Fruit fly (Drosophila melanogaster) whole organism, prepupa: ENCODE measurements around the gene Snoo.

Source experiments
- Blimp-1 ChIP-seq: fragments of 200-800 bp; sonication (Bioruptor generic); optimal IDR thresholded peaks from 3 replicates; lab custom pipeline; 2017; ENCODE audit warnings: missing biosample characterization, missing genetic modification characterization, mild to moderate bottlenecking, moderate library complexity, missing genetic modification reagents
- CG10631 ChIP-seq: fragments of 200-800 bp; sonication (Bioruptor generic); optimal IDR thresholded peaks from 2 replicates; lab custom pipeline; 2016; ENCODE audit warnings: missing biosample characterization, missing genetic modification characterization
- CG10669 ChIP-seq: fragments of 200-800 bp; sonication (Bioruptor generic); optimal IDR thresholded peaks from 3 replicates; lab custom pipeline; 2018; ENCODE audit warnings: missing biosample characterization, mild to moderate bottlenecking, missing genetic modification characterization, moderate library complexity
- CG11294 ChIP-seq: fragments of 200-800 bp; sonication (Bioruptor generic); IDR thresholded peaks from 2 replicates; pipeline ENCODE4 v1.3.6; 2022; ENCODE audit warnings: missing biosample characterization, missing genetic modification characterization
- CG11762 ChIP-seq: fragments of 200-800 bp; sonication (Bioruptor generic); optimal IDR thresholded peaks from 3 replicates; lab custom pipeline; 2016; ENCODE audit warnings: missing biosample characterization, missing genetic modification characterization; ENCODE audit not compliant: insufficient read depth
- CG15336 ChIP-seq: fragments of 200-800 bp; sonication (Bioruptor generic); IDR thresholded peaks from 2 replicates; pipeline ENCODE4 v1.3.6; 2022; ENCODE audit warnings: missing biosample characterization, missing genetic modification characterization
- CG16779 ChIP-seq: fragments of 200-800 bp; sonication (Bioruptor generic); optimal IDR thresholded peaks from 3 replicates; lab custom pipeline; 2017; ENCODE audit warnings: missing biosample characterization, mild to moderate bottlenecking, missing genetic modification characterization
- CG3032 ChIP-seq: fragments of 200-800 bp; optimal IDR thresholded peaks from 2 replicates; lab custom pipeline; 2019; ENCODE audit warnings: missing biosample characterization, mild to moderate bottlenecking, missing genetic modification characterization, moderate library complexity
- CG31627 ChIP-seq: fragments of 200-800 bp; sonication (Bioruptor generic); optimal IDR thresholded peaks from 3 replicates; lab custom pipeline; 2016; ENCODE audit warnings: missing biosample characterization, missing genetic modification characterization
- CG32006 ChIP-seq: fragments of 200-800 bp; sonication (Bioruptor generic); optimal IDR thresholded peaks from 3 replicates; lab custom pipeline; 2017; ENCODE audit warnings: missing biosample characterization, mild to moderate bottlenecking, missing genetic modification characterization
- CG34406 ChIP-seq: fragments of 200-800 bp; sonication (Bioruptor generic); optimal IDR thresholded peaks from 3 replicates; lab custom pipeline; 2016; ENCODE audit warnings: missing biosample characterization, missing genetic modification characterization
- CG3919 ChIP-seq: fragments of 200-800 bp; sonication (Bioruptor generic); optimal IDR thresholded peaks from 3 replicates; lab custom pipeline; 2016; ENCODE audit warnings: missing biosample characterization, missing genetic modification characterization
- CG4318 ChIP-seq: fragments of 200-800 bp; sonication (Bioruptor generic); optimal IDR thresholded peaks from 3 replicates; lab custom pipeline; 2017; ENCODE audit warnings: missing biosample characterization, mild to moderate bottlenecking, missing genetic modification characterization
- CG6163 ChIP-seq: fragments of 200-800 bp; sonication (Bioruptor generic); IDR thresholded peaks from 3 replicates; pipeline ENCODE4 v1.3.6; 2022; ENCODE audit warnings: missing biosample characterization, missing genetic modification characterization
- CG6276 ChIP-seq: fragments of 200-800 bp; sonication (Bioruptor generic); optimal IDR thresholded peaks from 2 replicates; lab custom pipeline; 2017; ENCODE audit warnings: missing biosample characterization, mild to moderate bottlenecking, missing genetic modification characterization
- CG6792 ChIP-seq: fragments of 200-800 bp; sonication (Bioruptor generic); optimal IDR thresholded peaks from 3 replicates; lab custom pipeline; 2016; ENCODE audit warnings: missing biosample characterization, missing genetic modification characterization
- CG6808 ChIP-seq: fragments of 200-800 bp; sonication (Bioruptor generic); optimal IDR thresholded peaks from 3 replicates; lab custom pipeline; 2017; ENCODE audit warnings: missing biosample characterization, missing genetic modification characterization, mild to moderate bottlenecking, moderate library complexity, missing genetic modification reagents
- CG6854 ChIP-seq: fragments of 200-800 bp; sonication (Bioruptor generic); optimal IDR thresholded peaks from 2 replicates; lab custom pipeline; 2017; ENCODE audit warnings: missing biosample characterization, mild to moderate bottlenecking, missing genetic modification characterization
- CG7368 ChIP-seq: fragments of 200-800 bp; sonication (Bioruptor generic); optimal IDR thresholded peaks from 3 replicates; lab custom pipeline; 2016; ENCODE audit warnings: missing biosample characterization, missing genetic modification characterization
- CG8119 ChIP-seq: fragments of 200-800 bp; sonication (Bioruptor generic); IDR thresholded peaks from 3 replicates; pipeline ENCODE4 v1.3.6; 2022; ENCODE audit warnings: missing biosample characterization, missing genetic modification characterization
- CG8319 ChIP-seq: fragments of 200-800 bp; sonication (Bioruptor generic); optimal IDR thresholded peaks from 3 replicates; lab custom pipeline; 2016; ENCODE audit warnings: missing biosample characterization, missing genetic modification characterization
- CG8632 ChIP-seq: fragments of 200-800 bp; sonication (Bioruptor generic); optimal IDR thresholded peaks from 3 replicates; lab custom pipeline; 2016; ENCODE audit warnings: missing biosample characterization, missing genetic modification characterization
- Eip75B ChIP-seq: fragments of 200-800 bp; sonication (Bioruptor generic); optimal IDR thresholded peaks from 3 replicates; lab custom pipeline; 2016; ENCODE audit warnings: missing biosample characterization, missing genetic modification characterization
- Eip78C ChIP-seq: fragments of 200-800 bp; sonication (Bioruptor generic); peaks from one replicate; lab custom pipeline; 2016; ENCODE audit warnings: missing biosample characterization, missing genetic modification characterization
- Eip93F ChIP-seq: fragments of 200-800 bp; sonication (Bioruptor generic); optimal IDR thresholded peaks from 2 replicates; lab custom pipeline; 2016; ENCODE audit warnings: missing biosample characterization, mild to moderate bottlenecking, missing genetic modification characterization
- Ets21C ChIP-seq: fragments of 200-800 bp; sonication (Bioruptor generic); optimal IDR thresholded peaks from 3 replicates; lab custom pipeline; 2016; ENCODE audit warnings: missing biosample characterization, missing genetic modification characterization
- Ets96B ChIP-seq: fragments of 200-800 bp; optimal IDR thresholded peaks from 2 replicates; lab custom pipeline; 2019; ENCODE audit warnings: missing biosample characterization, mild to moderate bottlenecking, missing genetic modification characterization, moderate library complexity
- Gug ChIP-seq: fragments of 200-800 bp; sonication (Bioruptor generic); IDR thresholded peaks from 2 replicates; pipeline ENCODE4 v1.3.6; 2022; ENCODE audit warnings: missing biosample characterization, missing genetic modification characterization
- Hr38 ChIP-seq: sonication (Bioruptor generic); optimal IDR thresholded peaks from 2 replicates; lab custom pipeline; 2016; ENCODE audit warnings: missing biosample characterization, missing genetic modification characterization
- Hr39 ChIP-seq: fragments of 200-800 bp; sonication (Bioruptor generic); optimal IDR thresholded peaks from 2 replicates; lab custom pipeline; 2016; ENCODE audit warnings: missing biosample characterization, missing genetic modification characterization
- Hr4 ChIP-seq: fragments of 200-800 bp; sonication (Bioruptor generic); optimal IDR thresholded peaks from 3 replicates; lab custom pipeline; 2016; ENCODE audit warnings: missing biosample characterization, missing genetic modification characterization
- Lpt ChIP-seq: fragments of 200-800 bp; sonication (Bioruptor generic); optimal IDR thresholded peaks from 3 replicates; lab custom pipeline; 2016; ENCODE audit warnings: missing biosample characterization, missing genetic modification characterization
- Met ChIP-seq: fragments of 200-800 bp; sonication (Bioruptor generic); optimal IDR thresholded peaks from 3 replicates; lab custom pipeline; 2016; ENCODE audit warnings: missing biosample characterization, missing genetic modification characterization
- OdsH ChIP-seq: fragments of 200-800 bp; sonication (Bioruptor generic); optimal IDR thresholded peaks from 3 replicates; lab custom pipeline; 2016; ENCODE audit warnings: missing biosample characterization, missing genetic modification characterization
- Smox ChIP-seq: fragments of 200-800 bp; sonication (Bioruptor generic); optimal IDR thresholded peaks from 3 replicates; lab custom pipeline; 2016; ENCODE audit warnings: missing biosample characterization, missing genetic modification characterization
- Sox102F ChIP-seq: fragments of 200-800 bp; sonication (Bioruptor generic); optimal IDR thresholded peaks from 2 replicates; lab custom pipeline; 2016; ENCODE audit warnings: missing biosample characterization, mild to moderate bottlenecking, missing genetic modification characterization
- Sox14 ChIP-seq: fragments of 200-800 bp; sonication (Bioruptor generic); optimal IDR thresholded peaks from 3 replicates; lab custom pipeline; 2016; ENCODE audit warnings: missing biosample characterization, missing genetic modification characterization
- Sox15 ChIP-seq: fragments of 200-800 bp; sonication (Bioruptor generic); optimal IDR thresholded peaks from 3 replicates; lab custom pipeline; 2016; ENCODE audit warnings: missing biosample characterization, missing genetic modification characterization
- achi ChIP-seq: fragments of 200-800 bp; sonication (Bioruptor generic); optimal IDR thresholded peaks from 3 replicates; lab custom pipeline; 2016; ENCODE audit warnings: missing biosample characterization, missing genetic modification characterization
- cyc ChIP-seq: fragments of 200-800 bp; sonication (Bioruptor generic); optimal IDR thresholded peaks from 3 replicates; lab custom pipeline; 2016; ENCODE audit warnings: missing biosample characterization, missing genetic modification characterization
- dac ChIP-seq: fragments of 200-800 bp; sonication (Bioruptor generic); optimal IDR thresholded peaks from 2 replicates; lab custom pipeline; 2017; ENCODE audit warnings: missing biosample characterization, mild to moderate bottlenecking, missing genetic modification characterization
- dsx ChIP-seq: fragments of 200-800 bp; optimal IDR thresholded peaks from 3 replicates; lab custom pipeline; 2019; ENCODE audit warnings: missing biosample characterization, mild to moderate bottlenecking, missing genetic modification characterization, moderate library complexity; ENCODE audit not compliant: poor library complexity, severe bottlenecking
- eg ChIP-seq: fragments of 200-800 bp; sonication (Bioruptor generic); IDR thresholded peaks from 3 replicates; pipeline ENCODE4 v1.3.6; 2022; ENCODE audit warnings: missing biosample characterization, missing genetic modification characterization
- esn ChIP-seq: fragments of 200-800 bp; sonication (Bioruptor generic); optimal IDR thresholded peaks from 2 replicates; lab custom pipeline; 2016; ENCODE audit warnings: missing biosample characterization, mild to moderate bottlenecking, missing genetic modification characterization, moderate library complexity
- fd59A ChIP-seq: fragments of 200-800 bp; sonication (Bioruptor generic); optimal IDR thresholded peaks from 2 replicates; lab custom pipeline; 2017; ENCODE audit warnings: missing biosample characterization, mild to moderate bottlenecking, missing genetic modification characterization, missing genetic modification reagents
- fd85E ChIP-seq: fragments of 200-800 bp; sonication (Bioruptor generic); optimal IDR thresholded peaks from 3 replicates; lab custom pipeline; 2016; ENCODE audit warnings: missing biosample characterization, missing genetic modification characterization
- lz ChIP-seq: fragments of 200-800 bp; sonication (Bioruptor generic); optimal IDR thresholded peaks from 3 replicates; lab custom pipeline; 2016; ENCODE audit warnings: missing biosample characterization, missing genetic modification characterization
- net ChIP-seq: fragments of 200-800 bp; sonication (Bioruptor generic); optimal IDR thresholded peaks from 3 replicates; lab custom pipeline; 2016; ENCODE audit warnings: missing biosample characterization, missing genetic modification characterization
- salr ChIP-seq, 2 experiments: fragments of 200-800 bp; sonication (Bioruptor generic); optimal IDR thresholded peaks; 3 replicates each; lab custom pipeline; 2016 to 2018; ENCODE audit warnings: missing biosample characterization in 2 of 2, missing genetic modification characterization in 2 of 2, mild to moderate bottlenecking in 1 of 2
- ss ChIP-seq, 2 experiments: fragments of 200-800 bp; sonication (Bioruptor generic); optimal IDR thresholded peaks; 2 replicates in 1 of 2; 3 replicates in 1 of 2; lab custom pipeline; 2017 to 2018; ENCODE audit warnings: mild to moderate bottlenecking in 2 of 2, missing biosample characterization in 2 of 2, missing genetic modification characterization in 2 of 2, moderate library complexity in 1 of 2
- svp ChIP-seq: fragments of 200-800 bp; sonication (Bioruptor generic); peaks from one replicate; lab custom pipeline; 2016; ENCODE audit warnings: missing biosample characterization, missing genetic modification characterization
- topi ChIP-seq: fragments of 200-800 bp; sonication (Bioruptor generic); optimal IDR thresholded peaks from 3 replicates; lab custom pipeline; 2016; ENCODE audit warnings: missing biosample characterization, missing genetic modification characterization
- vri ChIP-seq: fragments of 200-800 bp; sonication (Bioruptor generic); optimal IDR thresholded peaks from 3 replicates; lab custom pipeline; 2016; ENCODE audit warnings: missing biosample characterization, mild to moderate bottlenecking, missing genetic modification characterization

Snoo gene

DNA sequence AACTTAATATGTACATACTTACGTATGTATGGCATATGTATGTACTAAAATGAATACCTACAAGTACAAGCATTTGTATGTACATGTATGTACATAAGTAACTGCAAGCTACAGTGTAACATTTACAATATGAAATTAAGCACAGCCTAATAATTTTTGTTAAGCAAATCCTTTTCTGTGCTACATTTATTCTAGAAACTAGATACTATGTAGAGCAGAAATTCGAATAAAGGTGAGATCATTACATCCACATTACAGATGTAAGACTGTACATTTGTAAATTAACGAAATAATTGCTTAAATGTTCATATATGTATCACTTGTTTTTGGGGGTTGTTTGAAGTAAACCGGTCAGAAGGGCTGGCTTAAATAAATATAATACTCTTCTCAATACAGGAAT lies 8.0 kb upstream of the Snoo start:
- TF ChIP-seq CG6854 (GFP tag; lab: Kevin White, UChicago) (no peak), achi (GFP tag; lab: Kevin White, UChicago) (peak; percentile 45), Lpt (no peak), CG11762 (no peak), CG3032 (tag; lab: Kevin White, UChicago) (no peak), CG6163 (GFP tag; lab: Robert Waterston, UW) (0 out of 3 replicates have a peak, but pooled peaks have one; percentile 39), Sox102F (GFP tag; lab: Kevin White, UChicago) (peak; percentile 47), CG11294 (GFP tag; lab: Robert Waterston, UW) (no peak), eg (GFP tag; lab: Robert Waterston, UW) (0 out of 3 replicates have a peak, but pooled peaks have one; percentile 39), Blimp-1 (no peak), dac (GFP tag; lab: Kevin White, UChicago) (no peak), Ets21C (GFP tag; lab: Kevin White, UChicago) (peak; percentile 62), CG6808 (no peak), Hr4 (peak; percentile 38), CG8319 (no peak), Sox14 (GFP tag; lab: Kevin White, UChicago) (peak; percentile 16), Hr39 (GFP tag; lab: Kevin White, UChicago) (peak; percentile 86), lz (GFP tag; lab: Kevin White, UChicago) (peak; percentile 78), Gug (no peak), Eip78C (GFP tag; lab: Kevin White, UChicago) (peak; percentile 86), CG34406 (GFP tag; lab: Kevin White, UChicago) (peak; percentile 45), topi (GFP tag; lab: Kevin White, UChicago) (peak; percentile 68), Smox (GFP tag; lab: Kevin White, UChicago) (peak; percentile 69), CG8119 (GFP tag; lab: Robert Waterston, UW) (no peak), CG7368 (peak; percentile 20), CG10631 (GFP tag; lab: Kevin White, UChicago) (no peak), cyc (GFP tag; lab: Kevin White, UChicago) (peak; percentile 62), Sox15 (GFP tag; lab: Kevin White, UChicago) (peak; percentile 5), CG16779 (no peak), CG10669 (no peak), OdsH (GFP tag; lab: Kevin White, UChicago) (peak; percentile 46), CG31627 (GFP tag; lab: Kevin White, UChicago) (peak; percentile 86), Hr38 (GFP tag; lab: Kevin White, UChicago) (no peak), svp (GFP tag; lab: Kevin White, UChicago) (peak; percentile 81), fd59A (GFP tag; lab: Kevin White, UChicago) (no peak), Ets96B (tag; lab: Kevin White, UChicago) (peak; percentile 8), CG3919 (GFP tag; lab: Kevin White, UChicago) (peak; percentile 19), Eip75B (no peak), CG6792 (peak; percentile 36), CG8632 (peak; percentile 29), esn (GFP tag; lab: Kevin White, UChicago) (peak; percentile 79), CG6276 (GFP tag; lab: Kevin White, UChicago) (no peak), Eip93F (GFP tag; lab: Kevin White, UChicago) (no peak), salr (GFP tag; optimal IDR thresholded peaks at IDR 0.05; lab: Kevin White, UChicago) (no peak), vri (GFP tag; lab: Kevin White, UChicago) (peak; percentile 25), ss (GFP tag; optimal IDR thresholded peaks at IDR 0.05; lab: Kevin White, UChicago) (no peak), CG4318 (GFP tag; lab: Kevin White, UChicago) (no peak), net (GFP tag; lab: Kevin White, UChicago) (no peak), fd85E (GFP tag; lab: Kevin White, UChicago) (no peak), dsx (GFP tag; lab: Kevin White, UChicago) (peak; percentile 19), CG15336 (0 out of 2 replicates have a peak, but pooled peaks have one; percentile 15), Met (GFP tag; lab: Kevin White, UChicago) (peak; percentile 40), CG32006 (GFP tag; lab: Kevin White, UChicago) (peak; percentile 24)
